Worm (Caenorhabditis elegans): Measurements from ENCODE around the gene col-2.

Gene col-2

ce11 chrIV:10067541-10067940 is 17.7 kb downstream of the col-2 start, which contains the start of gene cwn-2:
Gene cwn-2 (plus strand): TSS chrIV:10067816.
- TF ChIP-seq fkh-10 (GFP tag; optimal IDR thresholded peaks at IDR 0.05) (peak; percentile 86), unc-98 (GFP tag; IDR thresholded peaks at IDR 0.05) (no peak), efl-1 (optimal IDR thresholded peaks at IDR 0.05) (no peak), efl-1 (GFP tag; optimal IDR thresholded peaks at IDR 0.05 in 1 of 2) (peak in 1 of 2 experiments; percentile 91), nhr-76 (tag; optimal IDR thresholded peaks at IDR 0.05) (no peak)

ce11 chrIV:10066456-10066855 is 18.8 kb downstream of the col-2 start:
- TF ChIP-seq elt-2 (tag; optimal IDR thresholded peaks at IDR 0.05) (peak; percentile 22), nhr-76 (tag; optimal IDR thresholded peaks at IDR 0.05) (no peak)

ce11 chrIV:10065159-10065558 is 20.1 kb downstream of the col-2 start:
- no peak for TF ChIP-seq hlh-17 (GFP tag; optimal IDR thresholded peaks at IDR 0.05; ENCODE audit: borderline replicate concordance)
- TF ChIP-seq pqm-1 (tag; optimal IDR thresholded peaks at IDR 0.05): no peak
- no peak for TF ChIP-seq dpl-1 (GFP tag; optimal IDR thresholded peaks at IDR 0.05)
- TF ChIP-seq ceh-8 (GFP tag; optimal IDR thresholded peaks at IDR 0.05): no peak
- TF ChIP-seq sup-37 (GFP tag; optimal IDR thresholded peaks at IDR 0.05): no peak
- TF ChIP-seq nhr-12 (tag; optimal IDR thresholded peaks at IDR 0.05): no peak
- TF ChIP-seq nhr-76 (tag; optimal IDR thresholded peaks at IDR 0.05): no peak
- no peak for TF ChIP-seq zag-1 (tag; optimal IDR thresholded peaks at IDR 0.05)
- no peak for TF ChIP-seq nhr-20 (tag; optimal IDR thresholded peaks at IDR 0.05)
- no peak for TF ChIP-seq nhr-19 (GFP tag; conservative IDR thresholded peaks at IDR 0.05)
- no peak for TF ChIP-seq nhr-237 (tag; optimal IDR thresholded peaks at IDR 0.05)
- no peak for TF ChIP-seq zip-4 (GFP tag; optimal IDR thresholded peaks at IDR 0.05)
- TF ChIP-seq skn-1 (tag; optimal IDR thresholded peaks at IDR 0.05): no peak
- peak; percentile 52 for TF ChIP-seq lin-14 (GFP tag; optimal IDR thresholded peaks at IDR 0.05)
- TF ChIP-seq lin-39 (tag; optimal IDR thresholded peaks at IDR 0.05): peak; percentile 62

- no peak for TF ChIP-seq sptf-1 (tag; optimal IDR thresholded peaks at IDR 0.05)
- TF ChIP-seq ceh-90 (tag; optimal IDR thresholded peaks at IDR 0.05): no peak
- no peak for TF ChIP-seq mab-9 (GFP tag; IDR thresholded peaks at IDR 0.05)
- no peak for TF ChIP-seq efl-1 (optimal IDR thresholded peaks at IDR 0.05)
- peak in 1 of 2 experiments; percentile 68 for TF ChIP-seq efl-1 (GFP tag; optimal IDR thresholded peaks at IDR 0.05 in 1 of 2)
- TF ChIP-seq fos-1 (tag; optimal IDR thresholded peaks at IDR 0.05): no peak
- TF ChIP-seq dsc-1 (tag; optimal IDR thresholded peaks at IDR 0.05): peak; percentile 82
- no peak for TF ChIP-seq nhr-237 (tag; optimal IDR thresholded peaks at IDR 0.05)
Measured at ce11 chrIV:10063941-10064340, 21.3 kb downstream of the col-2 start.

ce11 chrIV:10062728-10063127 is 22.5 kb downstream of the col-2 start, which contains the start of gene ipla-7:
Gene ipla-7 (minus strand): TSS chrIV:10062849.
- TF ChIP-seq swsn-7 (tag; optimal IDR thresholded peaks at IDR 0.05) (peak; percentile 20), tbx-2 (tag; optimal IDR thresholded peaks at IDR 0.05) (peak; percentile 7), ceh-88 (GFP tag; IDR thresholded peaks at IDR 0.05) (no peak), jun-1 (tag; optimal IDR thresholded peaks at IDR 0.05) (no peak), ceh-82 (tag; optimal IDR thresholded peaks at IDR 0.05) (peak in 1 of 3 experiments; percentile 56), pqm-1 (tag; optimal IDR thresholded peaks at IDR 0.05) (no peak), grh-1 (GFP tag; IDR thresholded peaks at IDR 0.05) (no peak), nhr-20 (tag; optimal IDR thresholded peaks at IDR 0.05) (no peak), hpl-2 (GFP tag; optimal IDR thresholded peaks at IDR 0.05) (no peak), tlp-1 (tag; optimal IDR thresholded peaks at IDR 0.05) (no peak), aly-2 (tag; optimal IDR thresholded peaks at IDR 0.05) (no peak), zip-4 (GFP tag; optimal IDR thresholded peaks at IDR 0.05) (no peak), nhr-12 (tag; optimal IDR thresholded peaks at IDR 0.05) (no peak), lsy-2 (tag; optimal IDR thresholded peaks at IDR 0.05) (peak in 1 of 2 experiments; percentile 28), ztf-4 (tag; optimal IDR thresholded peaks at IDR 0.05) (no peak), nhr-237 (tag; optimal IDR thresholded peaks at IDR 0.05) (no peak), unc-130 (tag; optimal IDR thresholded peaks at IDR 0.05) (no peak), ces-1 (GFP tag; optimal IDR thresholded peaks at IDR 0.05) (no peak), F16B12.6 (tag; optimal IDR thresholded peaks at IDR 0.05) (no peak), ets-5 (GFP tag; IDR thresholded peaks at IDR 0.05) (no peak), dpl-1 (GFP tag; optimal IDR thresholded peaks at IDR 0.05) (peak in 1 of 3 experiments; percentile 20), nhr-47 (tag; optimal IDR thresholded peaks at IDR 0.05) (peak; percentile 15), nhr-28 (tag; optimal IDR thresholded peaks at IDR 0.05) (no peak), xbp-1 (tag; optimal IDR thresholded peaks at IDR 0.05) (no peak), mdl-1 (tag; optimal IDR thresholded peaks at IDR 0.05) (no peak), lin-15B (tag; optimal IDR thresholded peaks at IDR 0.05) (no peak), ztf-11 (tag; optimal IDR thresholded peaks at IDR 0.05) (no peak), zag-1 (tag; optimal IDR thresholded peaks at IDR 0.05) (no peak)

Data from whole organism, L1 larva.